In the genomic region with DNA sequence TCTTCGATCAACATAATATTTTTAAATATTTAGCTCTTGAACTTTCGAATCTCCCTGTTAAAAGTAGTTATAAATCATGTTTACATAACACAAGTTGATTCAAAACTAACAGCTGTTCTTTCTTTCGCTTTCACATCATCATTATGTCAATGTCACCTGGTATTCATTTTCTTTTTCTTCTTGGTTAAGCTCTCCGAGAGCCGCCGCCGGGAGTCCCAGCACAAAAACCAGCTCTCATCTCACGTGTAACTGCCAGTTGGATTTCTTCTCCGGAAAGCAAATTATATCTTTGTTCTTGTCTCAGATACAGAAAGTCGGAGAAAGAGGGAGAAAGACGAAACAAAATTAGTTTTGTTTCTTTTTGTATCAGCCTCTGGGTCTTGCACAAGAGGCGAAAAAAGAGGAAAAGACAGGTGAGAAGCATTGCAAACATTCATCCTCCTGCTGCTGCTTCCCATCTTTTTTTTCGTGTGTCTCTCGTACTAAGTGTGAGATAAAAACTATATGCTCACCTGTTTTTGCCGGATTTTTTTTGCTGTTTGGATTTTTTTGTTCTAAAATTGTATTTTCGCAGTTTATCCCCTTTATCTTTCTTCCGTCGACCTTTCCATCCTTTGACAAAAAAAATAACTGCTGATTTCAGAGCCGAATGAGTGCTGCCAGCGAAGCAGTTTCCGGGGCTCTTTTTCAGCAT, we compare ENCODE assay signal across 2 worm cellular contexts.
TF ChIP-seq lines count a peak whose summit lies in the region.

F17C8.3 (plus strand) TSS at position 644 of the 694 bp plus-strand sequence.

TF ChIP-seq in whole organism, L1 larva, 84 proteins besides CTCF, POLR2A, EP300 and RAD21 (continued from another document):
- TF ChIP-seq nhr-71 (tag; optimal IDR thresholded peaks at IDR 0.05; lab: Kevin White, UChicago) (peak; percentile 86), ceh-8 (GFP tag; optimal IDR thresholded peaks at IDR 0.05; lab: Kevin White, UChicago) (no peak), C34B4.2 (tag; optimal IDR thresholded peaks at IDR 0.05; lab: Kevin White, UChicago) (no peak), sptf-1 (tag; optimal IDR thresholded peaks at IDR 0.05; lab: Kevin White, UChicago) (no peak), irx-1 (tag; optimal IDR thresholded peaks at IDR 0.05; lab: Kevin White, UChicago) (no peak), mef-2 (tag; optimal IDR thresholded peaks at IDR 0.05; lab: Kevin White, UChicago) (no peak), dpl-1 (GFP tag; optimal IDR thresholded peaks at IDR 0.05; lab: Kevin White, UChicago) (peak in 1 of 3 experiments; percentile 5), nhr-77 (tag; optimal IDR thresholded peaks at IDR 0.05; lab: Kevin White, UChicago) (no peak), efl-1 (optimal IDR thresholded peaks at IDR 0.05; lab: Kevin White, UChicago) (peak in 1 of 2 experiments; percentile 30), efl-1 (GFP tag; optimal IDR thresholded peaks at IDR 0.05 in 1 of 2; lab: Kevin White, UChicago) (no peak), zag-1 (tag; optimal IDR thresholded peaks at IDR 0.05; lab: Kevin White, UChicago) (no peak), sox-4 (tag; optimal IDR thresholded peaks at IDR 0.05; lab: Kevin White, UChicago) (no peak), aly-2 (tag; optimal IDR thresholded peaks at IDR 0.05; lab: Kevin White, UChicago) (no peak), snu-23 (GFP tag; optimal IDR thresholded peaks at IDR 0.05; lab: Kevin White, UChicago) (peak; percentile 53), vab-15 (tag; optimal IDR thresholded peaks at IDR 0.05; lab: Kevin White, UChicago) (no peak), mep-1 (tag; optimal IDR thresholded peaks at IDR 0.05; lab: Kevin White, UChicago) (peak; percentile 20), alr-1 (tag; optimal IDR thresholded peaks at IDR 0.05; lab: Kevin White, UChicago; ENCODE audit: borderline replicate concordance) (no peak), mdl-1 (tag; optimal IDR thresholded peaks at IDR 0.05; lab: Kevin White, UChicago) (peak in 1 of 2 experiments; percentile 19), unc-130 (tag; optimal IDR thresholded peaks at IDR 0.05; lab: Kevin White, UChicago) (peak; percentile 4), fkh-4 (tag; optimal IDR thresholded peaks at IDR 0.05; lab: Kevin White, UChicago; ENCODE audit: borderline replicate concordance) (peak; percentile 51), nhr-47 (tag; optimal IDR thresholded peaks at IDR 0.05; lab: Kevin White, UChicago) (peak; percentile 14), blmp-1 (tag; optimal IDR thresholded peaks at IDR 0.05; lab: Kevin White, UChicago) (no peak), pag-3 (tag; optimal IDR thresholded peaks at IDR 0.05; lab: Kevin White, UChicago; ENCODE audit: borderline replicate concordance, insufficient read depth) (peak; percentile 32), fkh-8 (tag; optimal IDR thresholded peaks at IDR 0.05; lab: Kevin White, UChicago) (no peak), sup-37 (GFP tag; optimal IDR thresholded peaks at IDR 0.05; lab: Kevin White, UChicago) (no peak), lin-15B (tag; optimal IDR thresholded peaks at IDR 0.05; lab: Kevin White, UChicago) (no peak), elt-2 (tag; optimal IDR thresholded peaks at IDR 0.05; lab: Kevin White, UChicago) (no peak), rnt-1 (tag; optimal IDR thresholded peaks at IDR 0.05; lab: Kevin White, UChicago) (peak; percentile 56)
TF ChIP-seq in whole organism, L1 larva: peak in this region for 18.

TF ChIP-seq in whole organism, L4 larva, 104 proteins besides CTCF, POLR2A, EP300 and RAD21 (continued from another document):
- TF ChIP-seq dmd-6 (GFP tag; IDR thresholded peaks at IDR 0.05; lab: Robert Waterston, UW) (no peak; the same call in 1 of the 2 replicates), unc-62 (GFP tag; optimal IDR thresholded peaks at IDR 0.05 in 1 of 2; lab: Kevin White, UChicago) (peak in 1 of 2 experiments; percentile 93), unc-62 (tag; optimal IDR thresholded peaks at IDR 0.05; lab: Kevin White, UChicago) (no peak), vab-7 (GFP tag; IDR thresholded peaks at IDR 0.05; lab: Robert Waterston, UW) (no peak), fos-1 (tag; optimal IDR thresholded peaks at IDR 0.05; lab: Kevin White, UChicago) (no peak), lin-29 (GFP tag; IDR thresholded peaks at IDR 0.05; lab: Robert Waterston, UW) (no peak), ceh-20 (GFP tag; IDR thresholded peaks at IDR 0.05; lab: Robert Waterston, UW) (no peak), daf-16 (GFP tag; optimal IDR thresholded peaks at IDR 0.05; lab: Kevin White, UChicago) (peak in 1 of 2 experiments; percentile 87), daf-16 (tag; optimal IDR thresholded peaks at IDR 0.05; lab: Kevin White, UChicago) (no peak), mdl-1 (tag; optimal IDR thresholded peaks at IDR 0.05; lab: Kevin White, UChicago) (no peak), nhr-102 (tag; optimal IDR thresholded peaks at IDR 0.05; lab: Kevin White, UChicago) (no peak), T20F7.1 (GFP tag; optimal IDR thresholded peaks at IDR 0.05; lab: Kevin White, UChicago) (no peak), ceh-62 (tag; optimal IDR thresholded peaks at IDR 0.05; lab: Kevin White, UChicago) (no peak), nhr-6 (tag; optimal IDR thresholded peaks at IDR 0.05; lab: Kevin White, UChicago) (no peak), aly-2 (tag; optimal IDR thresholded peaks at IDR 0.05; lab: Kevin White, UChicago) (no peak), lin-1 (GFP tag; IDR thresholded peaks at IDR 0.05; lab: Robert Waterston, UW) (no peak), egl-43 (GFP tag; IDR thresholded peaks at IDR 0.05; lab: Robert Waterston, UW) (no peak), skn-1 (tag; optimal IDR thresholded peaks at IDR 0.05; lab: Kevin White, UChicago) (no peak), hlh-11 (tag; optimal IDR thresholded peaks at IDR 0.05; lab: Kevin White, UChicago) (peak; percentile 69)
